Fruit fly (Drosophila melanogaster): ENCODE data around the gene Col4a1.

DNA sequence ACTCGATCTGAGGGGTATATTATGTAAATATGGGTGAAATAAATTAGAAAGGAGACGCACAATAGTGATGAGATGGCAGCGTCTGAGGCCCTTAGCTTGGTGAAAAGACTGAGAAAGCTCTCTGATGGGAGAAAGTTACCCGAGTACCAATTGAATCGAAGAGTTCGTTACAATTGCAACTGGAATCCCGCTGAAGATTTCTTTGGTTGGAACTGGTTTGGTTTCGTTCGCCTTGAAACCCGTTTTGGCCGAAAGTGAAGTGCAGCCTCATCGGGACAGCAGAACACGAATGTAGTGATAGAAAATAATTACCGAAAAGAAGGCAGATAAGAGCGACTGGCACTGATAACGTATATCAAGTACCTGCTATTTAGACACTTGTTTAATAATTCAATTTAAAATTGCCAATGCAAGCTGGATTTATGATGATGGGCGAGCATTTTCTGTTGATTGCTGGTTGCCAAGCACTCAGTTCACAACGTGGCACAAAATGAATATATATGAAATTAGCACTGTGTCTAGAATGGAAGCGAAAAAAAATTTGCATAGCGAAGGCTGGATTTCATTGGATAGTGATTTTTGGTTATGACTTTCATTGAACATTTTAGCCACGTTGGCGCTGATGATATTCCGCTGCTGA, 33.0 kb upstream of the Col4a1 start:
- TF ChIP-seq CTCF (optimal IDR thresholded peaks at IDR 0.05), result no peak
- TF ChIP-seq CG8478 (optimal IDR thresholded peaks at IDR 0.05), result no peak

Data from S2 (cell line).